Fruit fly (Drosophila melanogaster) whole organism, prepupa: ENCODE results near the gene CG31612.

Source experiments
- Blimp-1 ChIP-seq: fragments of 200-800 bp; sonication (Bioruptor generic); optimal IDR thresholded peaks from 3 replicates; lab custom pipeline; 2017; ENCODE audit warnings: missing biosample characterization, missing genetic modification characterization, mild to moderate bottlenecking, moderate library complexity, missing genetic modification reagents
- CG10631 ChIP-seq: fragments of 200-800 bp; sonication (Bioruptor generic); optimal IDR thresholded peaks from 2 replicates; lab custom pipeline; 2016; ENCODE audit warnings: missing biosample characterization, missing genetic modification characterization
- CG11902 ChIP-seq: fragments of 200-800 bp; sonication (Bioruptor generic); optimal IDR thresholded peaks from 3 replicates; lab custom pipeline; 2016; ENCODE audit warnings: missing biosample characterization, missing genetic modification characterization
- CG32006 ChIP-seq: fragments of 200-800 bp; sonication (Bioruptor generic); optimal IDR thresholded peaks from 3 replicates; lab custom pipeline; 2017; ENCODE audit warnings: missing biosample characterization, mild to moderate bottlenecking, missing genetic modification characterization
- CG34406 ChIP-seq: fragments of 200-800 bp; sonication (Bioruptor generic); optimal IDR thresholded peaks from 3 replicates; lab custom pipeline; 2016; ENCODE audit warnings: missing biosample characterization, missing genetic modification characterization
- CG3919 ChIP-seq: fragments of 200-800 bp; sonication (Bioruptor generic); optimal IDR thresholded peaks from 3 replicates; lab custom pipeline; 2016; ENCODE audit warnings: missing biosample characterization, missing genetic modification characterization
- CG4318 ChIP-seq: fragments of 200-800 bp; sonication (Bioruptor generic); optimal IDR thresholded peaks from 3 replicates; lab custom pipeline; 2017; ENCODE audit warnings: missing biosample characterization, mild to moderate bottlenecking, missing genetic modification characterization
- CG6808 ChIP-seq: fragments of 200-800 bp; sonication (Bioruptor generic); optimal IDR thresholded peaks from 3 replicates; lab custom pipeline; 2017; ENCODE audit warnings: missing biosample characterization, missing genetic modification characterization, mild to moderate bottlenecking, moderate library complexity, missing genetic modification reagents
- CG7368 ChIP-seq: fragments of 200-800 bp; sonication (Bioruptor generic); optimal IDR thresholded peaks from 3 replicates; lab custom pipeline; 2016; ENCODE audit warnings: missing biosample characterization, missing genetic modification characterization
- CG8119 ChIP-seq: fragments of 200-800 bp; sonication (Bioruptor generic); IDR thresholded peaks from 3 replicates; pipeline ENCODE4 v1.3.6; 2022; ENCODE audit warnings: missing biosample characterization, missing genetic modification characterization
- Eip78C ChIP-seq: fragments of 200-800 bp; sonication (Bioruptor generic); peaks from one replicate; lab custom pipeline; 2016; ENCODE audit warnings: missing biosample characterization, missing genetic modification characterization
- Eip93F ChIP-seq: fragments of 200-800 bp; sonication (Bioruptor generic); optimal IDR thresholded peaks from 2 replicates; lab custom pipeline; 2016; ENCODE audit warnings: missing biosample characterization, mild to moderate bottlenecking, missing genetic modification characterization
- Ets21C ChIP-seq: fragments of 200-800 bp; sonication (Bioruptor generic); optimal IDR thresholded peaks from 3 replicates; lab custom pipeline; 2016; ENCODE audit warnings: missing biosample characterization, missing genetic modification characterization
- Gug ChIP-seq: fragments of 200-800 bp; sonication (Bioruptor generic); IDR thresholded peaks from 2 replicates; pipeline ENCODE4 v1.3.6; 2022; ENCODE audit warnings: missing biosample characterization, missing genetic modification characterization
- Hr38 ChIP-seq: sonication (Bioruptor generic); optimal IDR thresholded peaks from 2 replicates; lab custom pipeline; 2016; ENCODE audit warnings: missing biosample characterization, missing genetic modification characterization
- Hr39 ChIP-seq: fragments of 200-800 bp; sonication (Bioruptor generic); optimal IDR thresholded peaks from 2 replicates; lab custom pipeline; 2016; ENCODE audit warnings: missing biosample characterization, missing genetic modification characterization
- Hr4 ChIP-seq: fragments of 200-800 bp; sonication (Bioruptor generic); optimal IDR thresholded peaks from 3 replicates; lab custom pipeline; 2016; ENCODE audit warnings: missing biosample characterization, missing genetic modification characterization
- Lpt ChIP-seq: fragments of 200-800 bp; sonication (Bioruptor generic); optimal IDR thresholded peaks from 3 replicates; lab custom pipeline; 2016; ENCODE audit warnings: missing biosample characterization, missing genetic modification characterization
- OdsH ChIP-seq: fragments of 200-800 bp; sonication (Bioruptor generic); optimal IDR thresholded peaks from 3 replicates; lab custom pipeline; 2016; ENCODE audit warnings: missing biosample characterization, missing genetic modification characterization
- Smox ChIP-seq: fragments of 200-800 bp; sonication (Bioruptor generic); optimal IDR thresholded peaks from 3 replicates; lab custom pipeline; 2016; ENCODE audit warnings: missing biosample characterization, missing genetic modification characterization
- Sox102F ChIP-seq: fragments of 200-800 bp; sonication (Bioruptor generic); optimal IDR thresholded peaks from 2 replicates; lab custom pipeline; 2016; ENCODE audit warnings: missing biosample characterization, mild to moderate bottlenecking, missing genetic modification characterization
- Sox15 ChIP-seq: fragments of 200-800 bp; sonication (Bioruptor generic); optimal IDR thresholded peaks from 3 replicates; lab custom pipeline; 2016; ENCODE audit warnings: missing biosample characterization, missing genetic modification characterization
- cyc ChIP-seq: fragments of 200-800 bp; sonication (Bioruptor generic); optimal IDR thresholded peaks from 3 replicates; lab custom pipeline; 2016; ENCODE audit warnings: missing biosample characterization, missing genetic modification characterization
- dsx ChIP-seq: fragments of 200-800 bp; optimal IDR thresholded peaks from 3 replicates; lab custom pipeline; 2019; ENCODE audit warnings: missing biosample characterization, mild to moderate bottlenecking, missing genetic modification characterization, moderate library complexity; ENCODE audit not compliant: poor library complexity, severe bottlenecking
- esn ChIP-seq: fragments of 200-800 bp; sonication (Bioruptor generic); optimal IDR thresholded peaks from 2 replicates; lab custom pipeline; 2016; ENCODE audit warnings: missing biosample characterization, mild to moderate bottlenecking, missing genetic modification characterization, moderate library complexity
- fd59A ChIP-seq: fragments of 200-800 bp; sonication (Bioruptor generic); optimal IDR thresholded peaks from 2 replicates; lab custom pipeline; 2017; ENCODE audit warnings: missing biosample characterization, mild to moderate bottlenecking, missing genetic modification characterization, missing genetic modification reagents
- fkh ChIP-seq: fragments of 200-800 bp; sonication (Bioruptor generic); optimal IDR thresholded peaks from 3 replicates; lab custom pipeline; 2017; ENCODE audit warnings: missing biosample characterization, mild to moderate bottlenecking, missing genetic modification characterization, moderate library complexity
- spab ChIP-seq: fragments of 200-800 bp; sonication (Bioruptor generic); optimal IDR thresholded peaks from 2 replicates; lab custom pipeline; 2017; ENCODE audit warnings: missing biosample characterization, mild to moderate bottlenecking, missing genetic modification characterization, missing genetic modification reagents
- ss ChIP-seq, 2 experiments: fragments of 200-800 bp; sonication (Bioruptor generic); optimal IDR thresholded peaks; 2 replicates in 1 of 2; 3 replicates in 1 of 2; lab custom pipeline; 2017 to 2018; ENCODE audit warnings: mild to moderate bottlenecking in 2 of 2, missing biosample characterization in 2 of 2, missing genetic modification characterization in 2 of 2, moderate library complexity in 1 of 2
- svp ChIP-seq: fragments of 200-800 bp; sonication (Bioruptor generic); peaks from one replicate; lab custom pipeline; 2016; ENCODE audit warnings: missing biosample characterization, missing genetic modification characterization
- topi ChIP-seq: fragments of 200-800 bp; sonication (Bioruptor generic); optimal IDR thresholded peaks from 3 replicates; lab custom pipeline; 2016; ENCODE audit warnings: missing biosample characterization, missing genetic modification characterization

The CG31612 gene

dm6 chr2L:21789456-21790065, 5.7 kb downstream of the CG31612 start:
- TF ChIP-seq Eip78C (GFP tag; lab: Kevin White, UChicago) (peak; percentile 55), fkh (GFP tag; lab: Kevin White, UChicago) (peak; percentile 58), Hr4 (no peak), CG7368 (no peak)

dm6 chr2L:21786991-21787390, 8.3 kb downstream of the CG31612 start:
- peak; percentile 25 for TF ChIP-seq Eip78C (GFP tag; lab: Kevin White, UChicago)
- TF ChIP-seq CG7368, result no peak
- TF ChIP-seq topi, result peak; percentile 24
- TF ChIP-seq svp (GFP tag; lab: Kevin White, UChicago), result peak; percentile 65
- TF ChIP-seq Hr38 (GFP tag; lab: Kevin White, UChicago), result no peak
- TF ChIP-seq cyc (GFP tag; lab: Kevin White, UChicago), result peak; percentile 19
- peak; percentile 1 for TF ChIP-seq Hr39 (GFP tag; lab: Kevin White, UChicago)
- no peak for TF ChIP-seq Sox102F (GFP tag; lab: Kevin White, UChicago)
- TF ChIP-seq, all 60 proteins: peak for 5

dm6 chr2L:21784790-21785425, 10.3 kb downstream of the CG31612 start:
- no peak for TF ChIP-seq Eip93F (GFP tag; lab: Kevin White, UChicago)
- TF ChIP-seq fd59A, result peak; percentile 29
- TF ChIP-seq Lpt (GFP tag; lab: Kevin White, UChicago), result no peak
- TF ChIP-seq svp (GFP tag; lab: Kevin White, UChicago), result peak; percentile 57
- peak in 1 of 2 experiments; percentile 4 for TF ChIP-seq ss (GFP tag; optimal IDR thresholded peaks at IDR 0.05; lab: Kevin White, UChicago)
- TF ChIP-seq Hr4, result no peak
- no peak for TF ChIP-seq Blimp-1 (GFP tag; lab: Kevin White, UChicago)
- no peak for TF ChIP-seq CG32006 (GFP tag; lab: Kevin White, UChicago)
- TF ChIP-seq CG8119 (GFP tag; lab: Robert Waterston, UW), result no peak
- TF ChIP-seq Sox15 (GFP tag; lab: Kevin White, UChicago), result no peak
- TF ChIP-seq dsx (GFP tag; lab: Kevin White, UChicago), result no peak
- TF ChIP-seq Sox102F (GFP tag; lab: Kevin White, UChicago), result no peak
- no peak for TF ChIP-seq Hr39 (GFP tag; lab: Kevin White, UChicago)
- no peak for TF ChIP-seq CG4318 (GFP tag; lab: Kevin White, UChicago)
- TF ChIP-seq CG11902 (GFP tag; lab: Kevin White, UChicago), result no peak
- TF ChIP-seq fkh (GFP tag; lab: Kevin White, UChicago), result no peak
- TF ChIP-seq CG10631, result peak; percentile 5
- no peak for TF ChIP-seq cyc (GFP tag; lab: Kevin White, UChicago)
- TF ChIP-seq spab (GFP tag; lab: Kevin White, UChicago), result no peak
- TF ChIP-seq OdsH (GFP tag; lab: Kevin White, UChicago), result no peak
- TF ChIP-seq Eip78C (GFP tag; lab: Kevin White, UChicago), result peak; percentile 77
- peak; percentile 6 for TF ChIP-seq CG3919
- TF ChIP-seq Gug (GFP tag; lab: Robert Waterston, UW), result no peak
- TF ChIP-seq esn (GFP tag; lab: Kevin White, UChicago), result no peak
- peak; percentile 6 for TF ChIP-seq CG6808 (GFP tag; lab: Kevin White, UChicago)
- TF ChIP-seq, all 60 proteins: peak for 7

dm6 chr2L:21783965-21784364, 11.3 kb downstream of the CG31612 start, which contains the start of gene CG11630:
TSS of gene CG11630 (minus strand) at chr2L:21784065.
- no peak for TF ChIP-seq CG6808 (GFP tag; lab: Kevin White, UChicago)
- TF ChIP-seq CG32006 (GFP tag; lab: Kevin White, UChicago), result no peak
- no peak for TF ChIP-seq Eip93F (GFP tag; lab: Kevin White, UChicago)
- no peak for TF ChIP-seq OdsH (GFP tag; lab: Kevin White, UChicago)
- TF ChIP-seq topi, result no peak
- no peak for TF ChIP-seq Smox (GFP tag; lab: Kevin White, UChicago)
- no peak for TF ChIP-seq CG34406 (GFP tag; lab: Kevin White, UChicago)
- no peak for TF ChIP-seq Ets21C (GFP tag; lab: Kevin White, UChicago)
- TF ChIP-seq, all 60 proteins: peak for 0
